Fruit fly (Drosophila melanogaster) whole organism, embryonic: ENCODE measurements around the gene papi.

Source experiments
- Adf1 ChIP-seq: fragments of 200-800 bp; sonication (Bioruptor generic); IDR thresholded peaks from 2 replicates; pipeline ENCODE4 v1.3.6; 2022; ENCODE audit warnings: missing biosample characterization, missing genetic modification characterization
- Asciz ChIP-seq: fragments of 200-800 bp; sonication (Bioruptor generic); optimal IDR thresholded peaks from 2 replicates; lab custom pipeline; 2017; ENCODE audit warnings: missing biosample characterization, mild to moderate bottlenecking, missing genetic modification characterization, missing genetic modification reagents
- CG10543 ChIP-seq: fragments of 200-800 bp; sonication (Bioruptor generic); optimal IDR thresholded peaks from 3 replicates; lab custom pipeline; 2017; ENCODE audit warnings: missing biosample characterization, mild to moderate bottlenecking, missing genetic modification characterization, moderate library complexity
- CG12155 ChIP-seq: fragments of 200-800 bp; sonication (Bioruptor generic); optimal IDR thresholded peaks from 3 replicates; lab custom pipeline; 2016; ENCODE audit warnings: missing biosample characterization, missing genetic modification characterization
- CG12769 ChIP-seq: fragments of 200-800 bp; sonication (Bioruptor generic); optimal IDR thresholded peaks from 2 replicates; lab custom pipeline; 2019; ENCODE audit warnings: missing biosample characterization, mild to moderate bottlenecking, missing genetic modification characterization, moderate library complexity
- CG16813 ChIP-seq: fragments of 200-800 bp; sonication (Bioruptor generic); IDR thresholded peaks from 3 replicates; pipeline ENCODE4 v1.3.6; 2022; ENCODE audit warnings: missing biosample characterization, missing genetic modification characterization; ENCODE audit not compliant: partially characterized antibody
- CG17359 ChIP-seq: fragments of 200-800 bp; sonication (Bioruptor generic); optimal IDR thresholded peaks from 3 replicates; lab custom pipeline; 2018; ENCODE audit warnings: missing biosample characterization, mild to moderate bottlenecking, missing genetic modification characterization, moderate library complexity
- CG2120 ChIP-seq: fragments of 200-800 bp; sonication (Bioruptor generic); optimal IDR thresholded peaks from 3 replicates; lab custom pipeline; 2016; ENCODE audit warnings: missing biosample characterization, missing genetic modification characterization
- CG2202 ChIP-seq: fragments of 200-800 bp; sonication (Bioruptor generic); optimal IDR thresholded peaks from 2 replicates; lab custom pipeline; 2018; ENCODE audit warnings: missing biosample characterization, mild to moderate bottlenecking, missing genetic modification characterization
- CG3163 ChIP-seq: fragments of 200-800 bp; sonication (Bioruptor generic); optimal IDR thresholded peaks from 3 replicates; lab custom pipeline; 2016; ENCODE audit warnings: missing biosample characterization, missing genetic modification characterization
- CG34376 ChIP-seq: fragments of 200-800 bp; sonication (Bioruptor generic); optimal IDR thresholded peaks from 2 replicates; lab custom pipeline; 2018; ENCODE audit warnings: missing biosample characterization, mild to moderate bottlenecking, missing genetic modification characterization
- CG3995 ChIP-seq: fragments of 200-800 bp; sonication (Bioruptor generic); optimal IDR thresholded peaks from 3 replicates; lab custom pipeline; 2016; ENCODE audit warnings: missing biosample characterization, missing genetic modification characterization
- CG4730 ChIP-seq: fragments of 200-800 bp; sonication (Bioruptor generic); IDR thresholded peaks from 2 replicates; pipeline ENCODE4 v1.3.6; 2022; ENCODE audit warnings: missing biosample characterization, missing genetic modification characterization
- CG6254 ChIP-seq: fragments of 200-800 bp; sonication (Bioruptor generic); optimal IDR thresholded peaks from 3 replicates; lab custom pipeline; 2017; ENCODE audit warnings: mild to moderate bottlenecking, missing biosample characterization, missing genetic modification reagents, missing genetic modification characterization
- CG6654 ChIP-seq: fragments of 200-800 bp; sonication (Bioruptor generic); optimal IDR thresholded peaks from 2 replicates; lab custom pipeline; 2017; ENCODE audit warnings: missing biosample characterization, mild to moderate bottlenecking, missing genetic modification characterization
- CG8290 ChIP-seq, 3 experiments: fragments of 200-800 bp; sonication (Bioruptor generic); optimal IDR thresholded peaks; 2 replicates each; lab custom pipeline; 2016 to 2019; ENCODE audit warnings: missing biosample characterization in 3 of 3, missing genetic modification characterization in 3 of 3, mild to moderate bottlenecking in 2 of 3, moderate library complexity in 1 of 3
- CG8924 ChIP-seq: fragments of 200-800 bp; optimal IDR thresholded peaks from 3 replicates; lab custom pipeline; 2019; ENCODE audit warnings: missing biosample characterization, mild to moderate bottlenecking, missing genetic modification characterization, moderate library complexity
- Deaf1 ChIP-seq: fragments of 200-800 bp; optimal IDR thresholded peaks from 3 replicates; lab custom pipeline; 2019; ENCODE audit warnings: missing biosample characterization, mild to moderate bottlenecking, missing genetic modification characterization, moderate library complexity
- Doc2 ChIP-seq: fragments of 200-800 bp; sonication (Bioruptor generic); IDR thresholded peaks from 2 replicates; pipeline ENCODE4 v1.3.6; 2022; ENCODE audit warnings: missing biosample characterization, missing genetic modification characterization
- Eip74EF ChIP-seq, 2 experiments: fragments of 200-800 bp in 1 of 2; fragments of >200 bp in 1 of 2; sonication (Bioruptor generic) in 1 of 2; optimal IDR thresholded peaks; 2 replicates each; lab custom pipeline; 2017 to 2019; ENCODE audit warnings: missing biosample characterization in 2 of 2, missing genetic modification characterization in 2 of 2, mild to moderate bottlenecking in 1 of 2, moderate library complexity in 1 of 2
- Ets65A ChIP-seq: fragments of 200-800 bp; sonication (Bioruptor generic); peaks from one replicate; lab custom pipeline; 2016; ENCODE audit warnings: missing biosample characterization, missing genetic modification characterization
- GATAe ChIP-seq: fragments of 200-800 bp; sonication (Bioruptor generic); conservative IDR thresholded peaks from 2 replicates; pipeline ENCODE4 v1.3.6; 2022; ENCODE audit warnings: missing biosample characterization, missing genetic modification characterization
- Lhr ChIP-seq: fragments of 200-800 bp; sonication (Bioruptor generic); optimal IDR thresholded peaks from 3 replicates; lab custom pipeline; 2017; ENCODE audit warnings: mild to moderate bottlenecking, missing biosample characterization, missing genetic modification reagents, missing genetic modification characterization
- Med ChIP-seq: fragments of 200-800 bp; sonication (Bioruptor generic); peaks from one replicate; lab custom pipeline; 2016; ENCODE audit warnings: missing biosample characterization, missing genetic modification characterization, mild to moderate bottlenecking, inconsistent platforms, moderate library complexity
- Opbp ChIP-seq: fragments of 200-800 bp; sonication (Bioruptor generic); IDR thresholded peaks from 3 replicates; pipeline ENCODE4 v1.3.6; 2022; ENCODE audit warnings: missing biosample characterization, missing genetic modification characterization; ENCODE audit not compliant: partially characterized antibody
- Sox102F ChIP-seq: fragments of 200-800 bp; sonication (Bioruptor generic); optimal IDR thresholded peaks from 2 replicates; lab custom pipeline; 2018; ENCODE audit warnings: missing biosample characterization, mild to moderate bottlenecking, missing genetic modification characterization, moderate library complexity
- Tbp ChIP-seq: fragments of >200 bp; optimal IDR thresholded peaks from 2 replicates; lab custom pipeline; 2018; ENCODE audit warnings: missing biosample characterization, missing genetic modification characterization
- YL-1 ChIP-seq: fragments of 200-800 bp; sonication (Bioruptor generic); optimal IDR thresholded peaks from 3 replicates; lab custom pipeline; 2017; ENCODE audit warnings: missing biosample characterization, mild to moderate bottlenecking, missing genetic modification characterization
- cas ChIP-seq: fragments of 200-800 bp; sonication (Bioruptor generic); IDR thresholded peaks from 2 replicates; pipeline ENCODE4 v1.3.6; 2022; ENCODE audit warnings: missing biosample characterization, missing genetic modification characterization
- cg ChIP-seq: fragments of 200-800 bp; sonication (Bioruptor generic); optimal IDR thresholded peaks from 3 replicates; lab custom pipeline; 2019; ENCODE audit warnings: missing biosample characterization, mild to moderate bottlenecking, missing genetic modification characterization, moderate library complexity
- corto ChIP-seq: fragments of 200-800 bp; sonication (Bioruptor generic); optimal IDR thresholded peaks from 2 replicates; lab custom pipeline; 2016; ENCODE audit warnings: missing biosample characterization, mild to moderate bottlenecking, missing genetic modification characterization, moderate library complexity
- cwo ChIP-seq: fragments of 200-800 bp; sonication (Bioruptor generic); optimal IDR thresholded peaks from 3 replicates; lab custom pipeline; 2017; ENCODE audit warnings: missing biosample characterization, missing genetic modification characterization, mild to moderate bottlenecking, moderate library complexity, missing genetic modification reagents
- en ChIP-seq: fragments of 200-800 bp; sonication (Bioruptor generic); optimal IDR thresholded peaks from 2 replicates; lab custom pipeline; 2016; ENCODE audit warnings: missing biosample characterization, missing genetic modification characterization
- eve ChIP-seq, 2 experiments: fragments of >200 bp; optimal IDR thresholded peaks; 2 replicates each; lab custom pipeline; 2017; ENCODE audit warnings: missing biosample characterization in 2 of 2, missing genetic modification characterization in 2 of 2
- gcm ChIP-seq: fragments of 200-800 bp; sonication (Bioruptor generic); optimal IDR thresholded peaks from 2 replicates; lab custom pipeline; 2019; ENCODE audit warnings: missing biosample characterization, mild to moderate bottlenecking, missing genetic modification characterization, moderate library complexity
- gro ChIP-seq: fragments of 200-800 bp; sonication (Bioruptor generic); optimal IDR thresholded peaks from 2 replicates; lab custom pipeline; 2016; ENCODE audit warnings: missing biosample characterization, missing genetic modification characterization
- h ChIP-seq: fragments of >200 bp; optimal IDR thresholded peaks from 2 replicates; lab custom pipeline; 2017
- inv ChIP-seq: fragments of 200-800 bp; sonication (Bioruptor generic); IDR thresholded peaks from 2 replicates; pipeline ENCODE4 v1.3.6; 2022; ENCODE audit warnings: missing biosample characterization, missing genetic modification characterization; ENCODE audit not compliant: partially characterized antibody
- kay ChIP-seq: fragments of 200-800 bp; sonication (Bioruptor generic); optimal IDR thresholded peaks from 2 replicates; lab custom pipeline; 2016; ENCODE audit warnings: missing biosample characterization, missing genetic modification characterization
- nerfin-1 ChIP-seq: fragments of 200-800 bp; sonication (Bioruptor generic); optimal IDR thresholded peaks from 3 replicates; lab custom pipeline; 2019; ENCODE audit warnings: missing biosample characterization, mild to moderate bottlenecking, missing genetic modification characterization, moderate library complexity
- pan ChIP-seq, 4 experiments: fragments of >200 bp in 3 of 4; fragments of 200-800 bp in 1 of 4; sonication (Bioruptor generic) in 1 of 4; optimal IDR thresholded peaks in 3 of 4; IDR thresholded peaks in 1 of 4; 2 replicates each; pipeline versions ENCODE4 v1.3.6 to Lab custom; 2017 to 2022; ENCODE audit warnings: missing biosample characterization in 2 of 4, missing genetic modification characterization in 2 of 4, mixed read lengths in 1 of 4
- schlank ChIP-seq: fragments of 200-800 bp; sonication (Bioruptor generic); optimal IDR thresholded peaks from 2 replicates; lab custom pipeline; 2018; ENCODE audit warnings: missing biosample characterization, mild to moderate bottlenecking, missing genetic modification characterization
- sd ChIP-seq: fragments of 200-800 bp; sonication (Bioruptor generic); optimal IDR thresholded peaks from 3 replicates; lab custom pipeline; 2018; ENCODE audit warnings: missing biosample characterization, mild to moderate bottlenecking, missing genetic modification characterization, moderate library complexity
- ssp ChIP-seq: fragments of 200-800 bp; sonication (Bioruptor generic); IDR thresholded peaks from 2 replicates; pipeline ENCODE4 v1.3.6; 2022; ENCODE audit warnings: missing biosample characterization, missing genetic modification characterization
- tap ChIP-seq: fragments of 200-800 bp; optimal IDR thresholded peaks from 3 replicates; lab custom pipeline; 2019; ENCODE audit warnings: missing biosample characterization, mild to moderate bottlenecking, missing genetic modification characterization, moderate library complexity
- ttk ChIP-seq: fragments of 200-800 bp; sonication (Bioruptor generic); IDR thresholded peaks from 2 replicates; pipeline ENCODE4 v2.1.2; 2022; ENCODE audit warnings: missing biosample characterization, missing genetic modification characterization
- unc-4 ChIP-seq: fragments of 200-800 bp; sonication (Bioruptor generic); IDR thresholded peaks from 2 replicates; pipeline ENCODE4 v1.3.6; 2022; ENCODE audit warnings: missing biosample characterization, missing genetic modification characterization; ENCODE audit not compliant: partially characterized antibody

The papi gene

DNA sequence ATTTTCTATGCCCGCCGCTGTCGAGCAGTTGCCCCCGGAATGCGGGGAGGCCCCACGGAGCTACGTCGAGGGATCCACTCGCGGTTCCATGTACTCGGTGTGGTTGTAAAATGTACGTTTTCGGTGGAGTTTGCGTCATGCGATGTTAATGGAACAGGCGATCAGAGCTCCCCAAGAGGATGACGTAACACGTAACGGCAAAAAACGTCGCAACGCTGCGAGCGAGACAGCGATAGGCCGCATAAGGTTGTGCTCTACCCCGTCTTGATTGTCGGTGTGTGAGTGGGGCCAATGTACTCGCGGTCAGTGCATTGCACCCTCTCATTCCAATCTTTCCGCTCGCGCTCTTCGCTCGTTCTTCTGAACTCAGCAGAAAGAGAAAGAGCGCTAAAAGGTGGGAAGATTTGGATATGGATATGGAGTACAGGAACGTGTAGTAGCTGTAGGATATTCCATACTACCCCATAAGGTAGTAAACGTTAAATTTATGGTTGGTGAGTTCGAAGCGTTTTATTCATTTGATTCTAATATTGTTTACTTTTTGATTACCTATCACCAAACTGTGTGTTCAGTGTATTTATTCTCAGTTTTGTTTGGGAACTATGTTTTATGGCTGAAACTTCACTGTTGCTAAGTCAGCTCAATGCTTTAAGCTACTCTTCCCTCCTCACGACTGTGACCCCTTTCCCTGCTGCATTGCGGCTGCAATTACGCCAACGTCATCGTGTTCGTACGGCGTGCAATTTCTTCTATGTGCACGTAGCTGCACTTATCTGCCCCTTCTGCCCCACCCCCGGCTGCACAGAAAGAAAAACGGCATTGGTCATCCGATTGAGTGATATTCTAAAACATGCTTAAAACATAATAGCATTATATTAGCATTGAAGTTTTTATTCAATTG lies 20.2 kb upstream of the papi start (continued):
- TF ChIP-seq CG10543 (GFP tag; lab: Kevin White, UChicago) (peak; percentile 58), Sox102F (GFP tag; lab: Kevin White, UChicago) (no peak), gcm (GFP tag; lab: Kevin White, UChicago) (no peak), nerfin-1 (tag; lab: Kevin White, UChicago) (peak; percentile 4), Opbp (GFP tag; lab: Robert Waterston, UW) (no peak), CG6654 (no peak), Doc2 (GFP tag; lab: Robert Waterston, UW) (no peak), CG3163 (peak; percentile 48), Eip74EF (GFP tag; optimal IDR thresholded peaks at IDR 0.05; lab: Kevin White, UChicago) (peak in 1 of 2 experiments; percentile 10), sd (tag; lab: Kevin White, UChicago) (peak; percentile 91), Ets65A (peak; percentile 67), cas (no peak), tap (no peak), Tbp (no peak), CG2202 (tag; lab: Kevin White, UChicago) (no peak), CG4730 (GFP tag; lab: Robert Waterston, UW) (no peak), CG17359 (tag; lab: Kevin White, UChicago) (no peak), Asciz (GFP tag; lab: Kevin White, UChicago) (no peak), h (lab: Kevin White, UChicago) (no peak), CG2120 (GFP tag; lab: Kevin White, UChicago) (no peak), CG3995 (GFP tag; lab: Kevin White, UChicago) (no peak), schlank (tag; lab: Kevin White, UChicago) (no peak), cg (GFP tag; lab: Kevin White, UChicago) (peak; percentile 89), YL-1 (GFP tag; lab: Kevin White, UChicago) (no peak), cwo (GFP tag; lab: Kevin White, UChicago) (peak; percentile 45), CG12155 (GFP tag; lab: Kevin White, UChicago) (peak; percentile 10), unc-4 (no peak), Deaf1 (tag; lab: Kevin White, UChicago) (peak; percentile 61), pan (optimal IDR thresholded peaks at IDR 0.05; lab: Kevin White, UChicago) (no peak), pan (GFP tag; optimal IDR thresholded peaks at IDR 0.05 in 1 of 2, IDR thresholded peaks at IDR 0.05 in 1 of 2) (no peak), ttk (GFP tag; lab: Robert Waterston, UW) (no peak), Lhr (GFP tag; lab: Kevin White, UChicago) (peak; percentile 41), corto (no peak), Med (peak; percentile 58), inv (GFP tag; lab: Robert Waterston, UW) (no peak), CG12769 (peak; percentile 81), CG16813 (GFP tag; lab: Robert Waterston, UW) (no peak), CG8924 (no peak), en (no peak), CG6254 (GFP tag; lab: Kevin White, UChicago) (peak; percentile 4), CG34376 (GFP tag; lab: Kevin White, UChicago) (no peak), kay (GFP tag; lab: Kevin White, UChicago) (no peak), eve (GFP tag; optimal IDR thresholded peaks at IDR 0.05; lab: Kevin White, UChicago) (no peak), Adf1 (no peak), ssp (no peak), gro (GFP tag; lab: Kevin White, UChicago) (peak; percentile 19), GATAe (GFP tag; lab: Robert Waterston, UW) (no peak), CG8290 (GFP tag; optimal IDR thresholded peaks at IDR 0.05; lab: Kevin White, UChicago) (no peak), CG8290 (tag; optimal IDR thresholded peaks at IDR 0.05; lab: Kevin White, UChicago) (peak in 1 of 2 experiments; percentile 61)
